Worm (Caenorhabditis elegans): ENCODE data around the gene C13G5.2.
A peak's percentile ranks its signal among the peaks of the same experiment; 100 is the strongest.

C13G5.2 gene

ce11 chrIII:8646021-8646420 lies 27.8 kb upstream of the C13G5.2 start (continued):
- no peak for TF ChIP-seq F55B11.4 (tag; optimal IDR thresholded peaks at IDR 0.05; ENCODE audit: borderline replicate concordance, insufficient read depth)
- TF ChIP-seq lir-1 (GFP tag; conservative IDR thresholded peaks at IDR 0.05): no peak
- TF ChIP-seq ZK185.1 (tag; optimal IDR thresholded peaks at IDR 0.05; ENCODE audit: poor library complexity, severe bottlenecking): peak; percentile 43
- no peak for TF ChIP-seq C17E4.6 (GFP tag; IDR thresholded peaks at IDR 0.05)
- peak in 1 of 3 experiments; percentile 12 for TF ChIP-seq lin-35 (GFP tag; optimal IDR thresholded peaks at IDR 0.05)
- TF ChIP-seq hmg-1.2 (GFP tag; IDR thresholded peaks at IDR 0.05): peak; percentile 56
- no peak for TF ChIP-seq ztf-6 (GFP tag; IDR thresholded peaks at IDR 0.05)
- TF ChIP-seq B0019.2 (GFP tag; conservative IDR thresholded peaks at IDR 0.05): no peak
- TF ChIP-seq let-526 (GFP tag; IDR thresholded peaks at IDR 0.05): 0 out of 2 replicates have a peak, but pooled peaks have one; percentile 19
- no peak for TF ChIP-seq ceh-79 (tag; optimal IDR thresholded peaks at IDR 0.05)
- TF ChIP-seq xnd-1 (tag; optimal IDR thresholded peaks at IDR 0.05): no peak
- TF ChIP-seq repo-1 (tag; optimal IDR thresholded peaks at IDR 0.05): no peak
- TF ChIP-seq ceh-91 (GFP tag; IDR thresholded peaks at IDR 0.05): no peak
- peak; percentile 83 for TF ChIP-seq B0261.1 (tag; optimal IDR thresholded peaks at IDR 0.05)
- peak; percentile 80 for TF ChIP-seq die-1 (tag; optimal IDR thresholded peaks at IDR 0.05)
- TF ChIP-seq F39B2.1 (GFP tag; IDR thresholded peaks at IDR 0.05): no peak
- TF ChIP-seq chd-7 (tag; optimal IDR thresholded peaks at IDR 0.05): no peak
- no peak for TF ChIP-seq egl-44 (GFP tag; IDR thresholded peaks at IDR 0.05)
- 0 out of 2 replicates have a peak, but pooled peaks have one; percentile 8 for TF ChIP-seq ztf-28 (GFP tag; IDR thresholded peaks at IDR 0.05)
- TF ChIP-seq sdz-38 (tag; optimal IDR thresholded peaks at IDR 0.05): no peak
- TF ChIP-seq lsl-1 (GFP tag; optimal IDR thresholded peaks at IDR 0.05): peak; percentile 49
- peak; percentile 13 for TF ChIP-seq T26A5.8 (tag; optimal IDR thresholded peaks at IDR 0.05)
- TF ChIP-seq sea-2 (GFP tag; IDR thresholded peaks at IDR 0.05): no peak
- TF ChIP-seq ztf-22 (GFP tag; optimal IDR thresholded peaks at IDR 0.05): no peak
- no peak for TF ChIP-seq aptf-2 (GFP tag; conservative IDR thresholded peaks at IDR 0.05)
- no peak for TF ChIP-seq mel-28 (tag; optimal IDR thresholded peaks at IDR 0.05; ENCODE audit: borderline replicate concordance)
- no peak for TF ChIP-seq F57A8.1 (GFP tag; optimal IDR thresholded peaks at IDR 0.05)
- no peak for TF ChIP-seq dpl-1 (GFP tag; optimal IDR thresholded peaks at IDR 0.05)
- TF ChIP-seq lin-54 (GFP tag; optimal IDR thresholded peaks at IDR 0.05): no peak
- no peak for TF ChIP-seq ceh-100 (GFP tag; IDR thresholded peaks at IDR 0.05)
- no peak for TF ChIP-seq K12H6.12 (tag; optimal IDR thresholded peaks at IDR 0.05)
- TF ChIP-seq dpff-1 (tag; optimal IDR thresholded peaks at IDR 0.05): no peak
- TF ChIP-seq attf-3 (GFP tag; conservative IDR thresholded peaks at IDR 0.05): no peak
- no peak for TF ChIP-seq ceh-58 (GFP tag; IDR thresholded peaks at IDR 0.05)
- TF ChIP-seq F10E7.11 (tag; optimal IDR thresholded peaks at IDR 0.05): no peak
- no peak for TF ChIP-seq nhr-80 (tag; optimal IDR thresholded peaks at IDR 0.05)
- no peak for TF ChIP-seq mcd-1 (GFP tag; IDR thresholded peaks at IDR 0.05)
- TF ChIP-seq nfya-2 (GFP tag; IDR thresholded peaks at IDR 0.05): no peak
- TF ChIP-seq nhr-90 (tag; optimal IDR thresholded peaks at IDR 0.05): peak; percentile 79
- TF ChIP-seq F37B4.10 (GFP tag; IDR thresholded peaks at IDR 0.05): no peak
- peak in 1 of 2 experiments; percentile 35 for TF ChIP-seq rec-8 (tag; optimal IDR thresholded peaks at IDR 0.05)
- no peak for TF ChIP-seq hlh-12 (tag; optimal IDR thresholded peaks at IDR 0.05)
- TF ChIP-seq madf-10 (tag; optimal IDR thresholded peaks at IDR 0.05): peak; percentile 33
- TF ChIP-seq madf-6 (GFP tag; IDR thresholded peaks at IDR 0.05): no peak; the same call in 1 of the 2 replicates
- peak; percentile 90 for TF ChIP-seq him-1 (tag; optimal IDR thresholded peaks at IDR 0.05)
- TF ChIP-seq ztf-26 (tag; optimal IDR thresholded peaks at IDR 0.05): no peak
- TF ChIP-seq T07F8.4 (tag; optimal IDR thresholded peaks at IDR 0.05): peak; percentile 25
- peak; percentile 46; the same call in 1 of the 2 replicates for TF ChIP-seq pbrm-1 (GFP tag; IDR thresholded peaks at IDR 0.05)
- no peak for TF ChIP-seq unc-130 (GFP tag; optimal IDR thresholded peaks at IDR 0.05)
- TF ChIP-seq egrh-3 (GFP tag; IDR thresholded peaks at IDR 0.05): no peak

Measured in whole organism, young adult.